Worm (Caenorhabditis elegans) whole organism, L3 larva: ENCODE results near the gene Y94H6A.2.

Source experiments
- R02D3.7 ChIP-seq: fragments of 150-350 bp; optimal IDR thresholded peaks from 2 replicates; lab custom pipeline; 2014; ENCODE audit warnings: missing biosample characterization, missing genetic modification characterization
- ZK546.5 ChIP-seq: sonication (generic microtip); optimal IDR thresholded peaks from 2 replicates; lab custom pipeline; 2017; ENCODE audit warnings: missing biosample characterization, missing genetic modification characterization
- aly-2 ChIP-seq: fragments of 150-350 bp; optimal IDR thresholded peaks from 2 replicates; lab custom pipeline; 2014; ENCODE audit warnings: missing biosample characterization, missing genetic modification characterization
- ama-1 ChIP-seq: fragments of 150-350 bp; optimal IDR thresholded peaks from 2 replicates; lab custom pipeline; 2018
- ceh-16 ChIP-seq: sonication (generic microtip); optimal IDR thresholded peaks from 2 replicates; lab custom pipeline; 2017; ENCODE audit warnings: missing biosample characterization, missing genetic modification characterization
- ceh-28 ChIP-seq: fragments of 150-350 bp; optimal IDR thresholded peaks from 2 replicates; lab custom pipeline; 2014; ENCODE audit warnings: missing biosample characterization, missing genetic modification reagents, missing genetic modification characterization
- ceh-82 ChIP-seq: fragments of 150-350 bp; optimal IDR thresholded peaks from 2 replicates; lab custom pipeline; 2014; ENCODE audit warnings: missing biosample characterization, missing genetic modification characterization
- ceh-9 ChIP-seq: sonication (generic microtip); optimal IDR thresholded peaks from 2 replicates; lab custom pipeline; 2018; ENCODE audit warnings: missing biosample characterization, missing genetic modification characterization
- daf-12 ChIP-seq: fragments of 150-350 bp; optimal IDR thresholded peaks from 2 replicates; lab custom pipeline; 2014; ENCODE audit warnings: missing biosample characterization, missing genetic modification reagents, missing genetic modification characterization
- egl-27 ChIP-seq: sonication (generic microtip); optimal IDR thresholded peaks from 4 replicates; lab custom pipeline; 2017; ENCODE audit warnings: missing biosample characterization, missing genetic modification reagents, missing genetic modification characterization
- egl-5 ChIP-seq: fragments of 150-350 bp; optimal IDR thresholded peaks from 2 replicates; lab custom pipeline; 2017; ENCODE audit warnings: missing biosample characterization, missing genetic modification reagents, missing genetic modification characterization, inconsistent platforms
- elt-1 ChIP-seq: fragments of 150-350 bp; optimal IDR thresholded peaks from 2 replicates; lab custom pipeline; 2014; ENCODE audit warnings: missing biosample characterization, missing genetic modification characterization
- elt-2 ChIP-seq: sonication (generic microtip); optimal IDR thresholded peaks from 2 replicates; lab custom pipeline; 2016; ENCODE audit warnings: missing genetic modification reagents, mild to moderate bottlenecking, missing genetic modification characterization, missing compliant biosample characterization
- elt-3 ChIP-seq, 3 experiments: fragments of 150-350 bp in 1 of 3; sonication (generic microtip) in 2 of 3; optimal IDR thresholded peaks; 2 replicates in 2 of 3; 4 replicates in 1 of 3; lab custom pipeline; 2014 to 2017; ENCODE audit warnings: missing biosample characterization in 3 of 3, missing genetic modification characterization in 3 of 3
- eor-1 ChIP-seq, 2 experiments: fragments of 150-350 bp; optimal IDR thresholded peaks; 2 replicates each; lab custom pipeline; 2014 to 2018; ENCODE audit warnings: missing biosample characterization in 2 of 2, missing genetic modification characterization in 2 of 2
- fkh-10 ChIP-seq: sonication (generic microtip); optimal IDR thresholded peaks from 2 replicates; lab custom pipeline; 2017; ENCODE audit warnings: missing biosample characterization, missing genetic modification reagents, missing genetic modification characterization
- fkh-2 ChIP-seq: fragments of 150-350 bp; optimal IDR thresholded peaks from 2 replicates; lab custom pipeline; 2014; ENCODE audit warnings: missing biosample characterization, missing genetic modification reagents, missing genetic modification characterization
- fos-1 ChIP-seq: fragments of 150-350 bp; optimal IDR thresholded peaks from 2 replicates; lab custom pipeline; 2014; ENCODE audit warnings: missing biosample characterization, missing genetic modification characterization
- hmg-11 ChIP-seq: sonication (generic microtip); optimal IDR thresholded peaks from 2 replicates; lab custom pipeline; 2016; ENCODE audit warnings: missing genetic modification characterization, missing compliant biosample characterization
- jun-1 ChIP-seq: fragments of 150-350 bp; optimal IDR thresholded peaks from 2 replicates; lab custom pipeline; 2014; ENCODE audit warnings: missing biosample characterization, missing genetic modification reagents, missing genetic modification characterization
- lin-15B ChIP-seq: fragments of 150-350 bp; optimal IDR thresholded peaks from 2 replicates; lab custom pipeline; 2014; ENCODE audit warnings: missing biosample characterization, missing genetic modification characterization
- lin-39 ChIP-seq: fragments of 150-350 bp; optimal IDR thresholded peaks from 2 replicates; lab custom pipeline; 2018; ENCODE audit warnings: missing biosample characterization, missing genetic modification reagents, missing genetic modification characterization
- lsy-12 ChIP-seq: sonication (generic microtip); optimal IDR thresholded peaks from 2 replicates; lab custom pipeline; 2016; ENCODE audit warnings: mild to moderate bottlenecking, missing genetic modification characterization, missing compliant biosample characterization
- mdl-1 ChIP-seq: fragments of 150-350 bp; optimal IDR thresholded peaks from 2 replicates; lab custom pipeline; 2014; ENCODE audit warnings: missing biosample characterization, missing genetic modification characterization
- mml-1 ChIP-seq: fragments of 150-350 bp; sonication (generic microtip); optimal IDR thresholded peaks from 3 replicates; lab custom pipeline; 2014; ENCODE audit warnings: missing biosample characterization, missing genetic modification characterization
- nfya-1 ChIP-seq: sonication (generic microtip); optimal IDR thresholded peaks from 2 replicates; lab custom pipeline; 2017; ENCODE audit warnings: missing genetic modification characterization, mild to moderate bottlenecking, missing compliant biosample characterization, antibody characterized with exemption, moderate library complexity; ENCODE audit not compliant: insufficient read depth
- nhr-11 ChIP-seq: fragments of 150-350 bp; optimal IDR thresholded peaks from 2 replicates; lab custom pipeline; 2014; ENCODE audit warnings: missing biosample characterization, missing genetic modification characterization
- nhr-12 ChIP-seq: fragments of 150-350 bp; optimal IDR thresholded peaks from 2 replicates; lab custom pipeline; 2014; ENCODE audit warnings: missing biosample characterization, missing genetic modification characterization
- nhr-23 ChIP-seq: fragments of 150-350 bp; optimal IDR thresholded peaks from 2 replicates; lab custom pipeline; 2014; ENCODE audit warnings: missing biosample characterization, missing genetic modification reagents, missing genetic modification characterization
- nhr-237 ChIP-seq: fragments of 150-350 bp; optimal IDR thresholded peaks from 2 replicates; lab custom pipeline; 2014; ENCODE audit warnings: missing biosample characterization, missing genetic modification characterization
- nhr-25 ChIP-seq: sonication (generic microtip); optimal IDR thresholded peaks from 2 replicates; lab custom pipeline; 2017; ENCODE audit warnings: missing biosample characterization, missing genetic modification characterization
- nhr-28 ChIP-seq: fragments of 150-350 bp; optimal IDR thresholded peaks from 2 replicates; lab custom pipeline; 2014; ENCODE audit warnings: missing biosample characterization, missing genetic modification characterization
- nhr-43 ChIP-seq: sonication (generic microtip); optimal IDR thresholded peaks from 2 replicates; lab custom pipeline; 2016; ENCODE audit warnings: mild to moderate bottlenecking, missing genetic modification characterization, missing compliant biosample characterization; ENCODE audit not compliant: poor library complexity, severe bottlenecking
- nhr-67 ChIP-seq: fragments of 150-350 bp; optimal IDR thresholded peaks from 2 replicates; lab custom pipeline; 2014; ENCODE audit warnings: missing biosample characterization, missing genetic modification characterization
- nhr-76 ChIP-seq: fragments of 150-350 bp; sonication (generic microtip); optimal IDR thresholded peaks from 5 replicates; lab custom pipeline; 2014; ENCODE audit warnings: missing biosample characterization, missing genetic modification characterization
- nhr-77 ChIP-seq: fragments of 150-350 bp; optimal IDR thresholded peaks from 2 replicates; lab custom pipeline; 2014; ENCODE audit warnings: missing biosample characterization, missing genetic modification characterization
- pha-4 ChIP-seq: fragments of 150-350 bp; optimal IDR thresholded peaks from 2 replicates; lab custom pipeline; 2014; ENCODE audit warnings: missing biosample characterization, missing genetic modification reagents, missing genetic modification characterization
- pqm-1 ChIP-seq: fragments of 150-350 bp; optimal IDR thresholded peaks from 2 replicates; lab custom pipeline; 2017; ENCODE audit warnings: missing biosample characterization, missing genetic modification characterization, inconsistent platforms
- sea-2 ChIP-seq: fragments of 150-350 bp; sonication (generic microtip); optimal IDR thresholded peaks from 4 replicates; lab custom pipeline; 2014; ENCODE audit warnings: missing biosample characterization, missing genetic modification reagents, missing genetic modification characterization
- skn-1 ChIP-seq: fragments of 150-350 bp; optimal IDR thresholded peaks from 2 replicates; lab custom pipeline; 2014; ENCODE audit warnings: missing biosample characterization, missing genetic modification characterization
- snpc-4 ChIP-seq: fragments of 150-350 bp; optimal IDR thresholded peaks from 2 replicates; lab custom pipeline; 2014; ENCODE audit warnings: missing biosample characterization, missing genetic modification characterization
- tbx-2 ChIP-seq: sonication (generic microtip); optimal IDR thresholded peaks from 2 replicates; lab custom pipeline; 2016; ENCODE audit warnings: mild to moderate bottlenecking, missing genetic modification characterization, missing compliant biosample characterization
- unc-39 ChIP-seq: sonication (generic microtip); optimal IDR thresholded peaks from 4 replicates; lab custom pipeline; 2017; ENCODE audit warnings: missing biosample characterization, missing genetic modification characterization
- unc-62 ChIP-seq: fragments of 150-350 bp; sonication (generic microtip); optimal IDR thresholded peaks from 4 replicates; lab custom pipeline; 2014; ENCODE audit warnings: missing biosample characterization, missing genetic modification reagents, missing genetic modification characterization
- zag-1 ChIP-seq: fragments of 150-350 bp; optimal IDR thresholded peaks from 2 replicates; lab custom pipeline; 2014; ENCODE audit warnings: missing biosample characterization, missing genetic modification characterization
- ztf-11 ChIP-seq: fragments of 150-350 bp; optimal IDR thresholded peaks from 2 replicates; lab custom pipeline; 2014; ENCODE audit warnings: missing biosample characterization, missing genetic modification characterization
- ztf-4 ChIP-seq: fragments of 150-350 bp; optimal IDR thresholded peaks from 2 replicates; lab custom pipeline; 2014; ENCODE audit warnings: missing biosample characterization, missing genetic modification characterization

Y94H6A.2 gene

DNA sequence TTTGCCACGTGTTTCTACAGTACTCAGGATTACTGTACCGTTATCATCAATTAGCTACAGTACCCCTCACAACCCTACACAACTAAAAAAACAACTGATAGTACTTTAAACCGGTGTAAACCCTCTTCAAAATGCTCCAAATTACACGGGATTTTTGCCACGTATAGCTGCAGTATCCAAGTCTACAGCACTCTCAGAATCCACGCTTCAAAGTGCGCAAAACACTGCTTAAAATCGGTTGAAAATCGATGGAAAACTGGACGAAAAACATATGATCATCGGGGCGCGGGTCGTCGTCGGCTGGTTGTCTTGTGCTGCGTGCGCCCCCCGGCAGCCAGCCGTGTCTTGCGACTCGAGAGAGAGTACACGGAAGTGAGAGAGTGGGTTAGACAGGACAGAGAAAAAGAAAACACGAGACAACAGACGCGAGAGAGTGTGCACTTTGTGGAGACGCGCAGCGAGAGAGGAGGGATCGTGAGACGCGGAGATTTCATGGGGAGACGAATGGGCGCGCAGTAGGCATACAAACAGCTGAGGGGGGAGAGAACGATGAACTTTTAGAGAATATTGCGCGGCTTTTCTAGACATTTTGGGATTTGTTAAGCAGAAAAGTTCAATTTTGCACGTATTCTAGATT is 21.6 kb upstream of the Y94H6A.2 start:
- TF ChIP-seq nhr-28 (no peak), zag-1 (tag; lab: Kevin White, UChicago) (no peak), R02D3.7 (tag; lab: Kevin White, UChicago) (peak; percentile 45), eor-1 (tag; optimal IDR thresholded peaks at IDR 0.05; lab: Kevin White, UChicago) (no peak), lin-39 (tag; lab: Kevin White, UChicago) (peak; percentile 92), egl-5 (tag; lab: Kevin White, UChicago) (no peak), elt-3 (tag; optimal IDR thresholded peaks at IDR 0.05; lab: Kevin White, UChicago) (no peak), ceh-28 (tag; lab: Kevin White, UChicago) (peak; percentile 73), ZK546.5 (tag; lab: Kevin White, UChicago) (no peak), nhr-23 (tag; lab: Kevin White, UChicago) (peak; percentile 71), pha-4 (tag; lab: Kevin White, UChicago) (peak; percentile 83), ceh-9 (tag; lab: Kevin White, UChicago) (no peak), ceh-16 (tag; lab: Kevin White, UChicago) (no peak), elt-2 (tag; lab: Kevin White, UChicago) (peak; percentile 57), nhr-43 (tag; lab: Kevin White, UChicago) (peak; percentile 60), nhr-25 (tag; lab: Kevin White, UChicago) (peak; percentile 48), aly-2 (tag; lab: Kevin White, UChicago) (no peak), ama-1 (no peak), hmg-11 (tag; lab: Kevin White, UChicago) (peak; percentile 99), lin-15B (tag; lab: Kevin White, UChicago) (peak; percentile 81), fkh-2 (tag; lab: Kevin White, UChicago) (no peak), fos-1 (tag; lab: Kevin White, UChicago) (no peak), nhr-77 (no peak), mml-1 (no peak), ztf-4 (tag; lab: Kevin White, UChicago) (no peak), snpc-4 (peak; percentile 58), unc-39 (tag; lab: Kevin White, UChicago) (no peak), daf-12 (tag; lab: Kevin White, UChicago) (no peak), elt-1 (peak; percentile 17), jun-1 (tag; lab: Kevin White, UChicago) (peak; percentile 87), nhr-76 (tag; lab: Kevin White, UChicago) (no peak), pqm-1 (tag; lab: Kevin White, UChicago) (peak; percentile 35), lsy-12 (tag; lab: Kevin White, UChicago) (peak; percentile 53), ztf-11 (tag; lab: Kevin White, UChicago) (no peak), sea-2 (GFP tag; lab: Kevin White, UChicago) (no peak), nfya-1 (tag; lab: Kevin White, UChicago) (peak; percentile 94), nhr-12 (no peak), nhr-11 (tag; lab: Kevin White, UChicago) (peak; percentile 50), unc-62 (GFP tag; lab: Kevin White, UChicago) (no peak), skn-1 (peak; percentile 17), ceh-82 (tag; lab: Kevin White, UChicago) (no peak), nhr-237 (tag; lab: Kevin White, UChicago) (no peak), fkh-10 (GFP tag; lab: Kevin White, UChicago) (peak; percentile 78), egl-27 (tag; lab: Kevin White, UChicago) (peak; percentile 39), nhr-67 (no peak), mdl-1 (peak; percentile 86), tbx-2 (tag; lab: Kevin White, UChicago) (peak; percentile 64)
- TF ChIP-seq, all 47 proteins: peak for 22
